Worm (Caenorhabditis elegans) whole organism, late embryonic: Measurements from ENCODE around the gene pks-1.

Experiments used
- ama-1 ChIP-seq: fragments of 150-350 bp; optimal IDR thresholded peaks from 2 replicates; lab custom pipeline; 2014
- ceh-18 ChIP-seq: sonication (generic microtip); optimal IDR thresholded peaks from 2 replicates; lab custom pipeline; 2016; ENCODE audit warnings: missing genetic modification characterization, missing compliant biosample characterization
- ceh-22 ChIP-seq: sonication (generic microtip); optimal IDR thresholded peaks from 2 replicates; lab custom pipeline; 2017; ENCODE audit warnings: missing biosample characterization, missing genetic modification characterization
- elt-2 ChIP-seq: sonication (generic microtip); optimal IDR thresholded peaks from 2 replicates; lab custom pipeline; 2016; ENCODE audit warnings: missing genetic modification reagents, missing genetic modification characterization, missing compliant biosample characterization
- pag-3 ChIP-seq: sonication (generic microtip); optimal IDR thresholded peaks from 2 replicates; lab custom pipeline; 2016; ENCODE audit warnings: missing compliant biosample characterization, missing genetic modification characterization, borderline replicate concordance
- pha-2 ChIP-seq: sonication (generic microtip); optimal IDR thresholded peaks from 2 replicates; lab custom pipeline; 2017; ENCODE audit warnings: mild to moderate bottlenecking, missing genetic modification characterization, missing compliant biosample characterization
- tbx-2 ChIP-seq: sonication (generic microtip); optimal IDR thresholded peaks from 2 replicates; lab custom pipeline; 2016; ENCODE audit warnings: missing genetic modification characterization, missing compliant biosample characterization
- unc-42 ChIP-seq: sonication (generic microtip); optimal IDR thresholded peaks from 2 replicates; lab custom pipeline; 2016; ENCODE audit warnings: missing genotype, missing genetic modification characterization, missing compliant biosample characterization

- TF ChIP-seq elt-2 (tag; lab: Kevin White, UChicago) (peak; percentile 59), pha-2 (no peak), ceh-18 (peak; percentile 3), tbx-2 (no peak), ama-1 (lab: Kevin White, UChicago) (no peak), ceh-22 (tag; lab: Kevin White, UChicago) (no peak), pag-3 (tag; lab: Kevin White, UChicago) (no peak), unc-42 (tag; lab: Kevin White, UChicago) (no peak)
These were observed 6.3 kb upstream of the pks-1 start for ce11 chrX:5407271-5407670.
